Fruit fly (Drosophila melanogaster): Measurements from ENCODE around the gene upd3.

Gene upd3

dm6 chrX:18320825-18321224, 43.8 kb downstream of the upd3 start, which contains the start of gene CG6023:
Gene CG6023 (minus strand): TSS chrX:18321193.
- TF ChIP-seq Rel (GFP tag; optimal IDR thresholded peaks at IDR 0.05) (no peak), Rel (tag; optimal IDR thresholded peaks at IDR 0.05) (peak; percentile 88), Mio (GFP tag; optimal IDR thresholded peaks at IDR 0.05) (no peak)

- TF ChIP-seq Vsx2 (GFP tag; optimal IDR thresholded peaks at IDR 0.05; ENCODE audit: partially characterized antibody): no peak
- no peak for TF ChIP-seq psq (GFP tag; optimal IDR thresholded peaks at IDR 0.05)
- no peak for TF ChIP-seq sage (GFP tag; optimal IDR thresholded peaks at IDR 0.05)
- no peak for TF ChIP-seq tai (GFP tag; optimal IDR thresholded peaks at IDR 0.05)
- TF ChIP-seq sv (GFP tag; optimal IDR thresholded peaks at IDR 0.05): no peak
These were observed 44.3 kb downstream of the upd3 start for dm6 chrX:18321358-18321757.

All from whole organism, wandering third instar larva.